Worm (Caenorhabditis elegans): ENCODE results near the gene clec-260.

The clec-260 gene

ce11 chrV:19994665-19995064 is 8.6 kb upstream of the clec-260 start:
- TF ChIP-seq mes-4 (tag; optimal IDR thresholded peaks at IDR 0.05): no peak
- peak; percentile 51 for TF ChIP-seq nhr-80 (tag; optimal IDR thresholded peaks at IDR 0.05)

DNA sequence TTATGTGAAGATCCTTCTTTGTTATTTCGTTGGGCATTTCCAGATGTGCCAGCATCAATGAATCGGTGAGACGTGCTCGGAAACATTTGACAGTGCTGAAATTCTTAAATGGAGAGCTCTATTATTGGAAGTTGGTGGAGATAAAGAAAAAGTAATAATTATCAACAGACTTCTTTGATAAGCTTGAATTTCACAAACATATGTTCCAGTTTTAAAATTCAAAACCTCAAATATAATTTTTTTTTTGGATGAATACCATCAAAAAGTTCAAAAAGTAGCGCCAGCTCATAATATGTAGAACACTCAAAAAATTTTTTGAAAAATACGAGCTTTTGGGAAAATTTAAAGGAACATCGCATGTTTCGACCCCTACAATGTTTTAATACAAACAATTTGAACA is 8.0 kb upstream of the clec-260 start, which contains the start of gene Y60A3A.25:
Gene Y60A3A.25 (minus strand): TSS at position 101 of the 400 bp plus-strand sequence.
- no peak for TF ChIP-seq B0336.3 (GFP tag; IDR thresholded peaks at IDR 0.05)
- TF ChIP-seq ceh-100 (GFP tag; IDR thresholded peaks at IDR 0.05): no peak
- TF ChIP-seq F52B5.7 (tag; optimal IDR thresholded peaks at IDR 0.05): no peak
- no peak for TF ChIP-seq Y53G8AR.9 (GFP tag; conservative IDR thresholded peaks at IDR 0.05)
- no peak for TF ChIP-seq let-526 (GFP tag; IDR thresholded peaks at IDR 0.05)
- no peak for TF ChIP-seq repo-1 (tag; optimal IDR thresholded peaks at IDR 0.05)
- no peak for TF ChIP-seq tbx-9 (tag; optimal IDR thresholded peaks at IDR 0.05; ENCODE audit: borderline replicate concordance)
- no peak for TF ChIP-seq egrh-3 (GFP tag; IDR thresholded peaks at IDR 0.05)
- TF ChIP-seq lin-35 (GFP tag; optimal IDR thresholded peaks at IDR 0.05): no peak
- no peak for TF ChIP-seq ztf-28 (GFP tag; IDR thresholded peaks at IDR 0.05)
- TF ChIP-seq gei-17 (GFP tag; optimal IDR thresholded peaks at IDR 0.05): no peak
- TF ChIP-seq sptf-2 (GFP tag; optimal IDR thresholded peaks at IDR 0.05): no peak
- no peak for TF ChIP-seq ztf-22 (GFP tag; optimal IDR thresholded peaks at IDR 0.05)
- TF ChIP-seq ztf-25 (GFP tag; IDR thresholded peaks at IDR 0.05): no peak
- no peak for TF ChIP-seq ztf-26 (tag; optimal IDR thresholded peaks at IDR 0.05)

DNA sequence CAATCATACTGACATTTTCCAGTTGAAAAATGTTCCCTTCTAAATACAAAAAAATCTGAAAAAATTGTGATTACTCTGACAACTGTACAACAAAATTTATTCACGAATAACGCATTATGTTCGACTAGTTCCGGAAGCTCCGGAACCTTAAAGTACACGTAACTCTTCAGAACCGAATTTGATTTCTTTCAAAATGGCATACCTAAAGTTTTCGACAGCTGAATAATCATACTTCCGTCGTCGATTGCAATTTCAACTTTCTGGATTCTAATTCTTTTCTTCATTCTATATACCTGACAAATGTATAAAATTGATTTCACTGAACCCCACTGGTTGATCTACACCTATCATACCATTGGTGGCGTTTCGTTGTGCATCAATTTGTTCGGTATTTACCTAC is 1.6 kb upstream of the clec-260 start, which contains the start of gene sri-67:
Gene sri-67 (plus strand): TSS at position 301 of the 400 bp plus-strand sequence.
- TF ChIP-seq rcor-1 (GFP tag; IDR thresholded peaks at IDR 0.05) (no peak), dpl-1 (GFP tag; optimal IDR thresholded peaks at IDR 0.05) (no peak), tlf-1 (GFP tag; optimal IDR thresholded peaks at IDR 0.05) (no peak), F49E8.2 (tag; optimal IDR thresholded peaks at IDR 0.05; ENCODE audit: insufficient read depth) (no peak)

DNA sequence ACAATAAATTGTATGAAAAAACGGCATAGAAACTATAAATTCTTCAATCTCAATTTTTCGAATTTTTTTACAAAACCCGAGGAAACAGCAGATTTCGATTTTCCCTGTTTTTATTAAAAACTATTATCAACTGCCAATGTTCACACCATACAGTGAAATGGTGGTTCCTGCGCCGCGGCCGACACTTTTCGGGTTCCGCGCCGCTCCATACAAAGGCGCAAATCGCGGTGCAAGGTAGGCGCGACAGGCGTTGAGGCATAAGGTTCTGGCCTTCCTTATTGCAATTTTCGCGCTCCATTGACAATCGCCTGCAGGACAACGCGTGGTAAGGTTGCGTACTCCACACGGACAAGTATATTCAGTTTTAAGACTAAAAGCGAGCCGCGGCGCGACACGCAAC is 675 bp upstream of the clec-260 start:
- TF ChIP-seq nhr-27 (tag; optimal IDR thresholded peaks at IDR 0.05) (no peak), bed-1 (GFP tag; IDR thresholded peaks at IDR 0.05) (0 out of 2 replicates have a peak, but pooled peaks have one; percentile 52), snpc-4 (GFP tag; optimal IDR thresholded peaks at IDR 0.05) (no peak), snpc-4 (tag; optimal IDR thresholded peaks at IDR 0.05) (peak in 2 of 4 experiments; percentile 69 to 75), tbp1 (GFP tag; optimal IDR thresholded peaks at IDR 0.05) (no peak), snpc-1.1 (tag; optimal IDR thresholded peaks at IDR 0.05; ENCODE audit: insufficient read depth) (peak; percentile 58), lsy-27 (tag; optimal IDR thresholded peaks at IDR 0.05; ENCODE audit: borderline replicate concordance, insufficient read depth) (no peak), pha-4 (tag; optimal IDR thresholded peaks at IDR 0.05) (no peak)

- TF ChIP-seq ceh-100 (GFP tag; IDR thresholded peaks at IDR 0.05) (no peak), nhr-80 (tag; optimal IDR thresholded peaks at IDR 0.05) (peak; percentile 76), attf-5 (GFP tag; optimal IDR thresholded peaks at IDR 0.05) (peak; percentile 37)
Observed at ce11 chrV:19981832-19982462, 4.2 kb downstream of the clec-260 start, which contains the start of gene Y60A3A.24. Y60A3A.24 (minus strand) TSS chrV:19981882.
